Fruit fly (Drosophila melanogaster) whole organism, embryonic: ENCODE data around the gene CG17105.

Experiments used
- Bdp1 ChIP-seq: fragments of 200-800 bp; sonication (Bioruptor generic); optimal IDR thresholded peaks from 3 replicates; lab custom pipeline; 2016; ENCODE audit warnings: missing biosample characterization, missing genetic modification characterization
- C15 ChIP-seq: fragments of 200-800 bp; sonication (Bioruptor generic); IDR thresholded peaks from 3 replicates; pipeline ENCODE4 v1.3.6; 2022; ENCODE audit warnings: missing biosample characterization, missing genetic modification characterization
- CG10543 ChIP-seq: fragments of 200-800 bp; sonication (Bioruptor generic); optimal IDR thresholded peaks from 3 replicates; lab custom pipeline; 2017; ENCODE audit warnings: missing biosample characterization, mild to moderate bottlenecking, missing genetic modification characterization, moderate library complexity
- CG11696 ChIP-seq: fragments of 200-800 bp; sonication (Bioruptor generic); IDR thresholded peaks from 2 replicates; pipeline ENCODE4 v1.3.6; 2022; ENCODE audit warnings: missing biosample characterization, missing genetic modification characterization
- CG14014 ChIP-seq: fragments of 200-800 bp; sonication (Bioruptor generic); IDR thresholded peaks from 2 replicates; pipeline ENCODE4 v1.3.6; 2022; ENCODE audit warnings: missing biosample characterization, missing genetic modification characterization
- CG14667 ChIP-seq: fragments of 200-800 bp; sonication (Bioruptor generic); IDR thresholded peaks from 2 replicates; pipeline ENCODE4 v1.3.6; 2022; ENCODE audit warnings: missing biosample characterization, missing genetic modification characterization
- CG15011 ChIP-seq: fragments of 200-800 bp; sonication (Bioruptor generic); optimal IDR thresholded peaks from 3 replicates; lab custom pipeline; 2018; ENCODE audit warnings: missing biosample characterization, mild to moderate bottlenecking, missing genetic modification characterization
- CG17802 ChIP-seq: fragments of 200-800 bp; sonication (Bioruptor generic); optimal IDR thresholded peaks from 2 replicates; lab custom pipeline; 2018; ENCODE audit warnings: missing biosample characterization, mild to moderate bottlenecking, missing genetic modification characterization, moderate library complexity
- CG18476 ChIP-seq: fragments of 200-800 bp; sonication (Bioruptor generic); optimal IDR thresholded peaks from 2 replicates; lab custom pipeline; 2016; ENCODE audit warnings: missing biosample characterization, mild to moderate bottlenecking, missing genetic modification characterization
- CG30431 ChIP-seq: fragments of 200-800 bp; sonication (Bioruptor generic); optimal IDR thresholded peaks from 2 replicates; lab custom pipeline; 2017; ENCODE audit warnings: missing biosample characterization, missing genetic modification characterization
- CG31388 ChIP-seq: fragments of 200-800 bp; sonication (Bioruptor generic); optimal IDR thresholded peaks from 2 replicates; lab custom pipeline; 2016; ENCODE audit warnings: missing biosample characterization, missing genetic modification characterization
- CG3163 ChIP-seq: fragments of 200-800 bp; sonication (Bioruptor generic); optimal IDR thresholded peaks from 3 replicates; lab custom pipeline; 2016; ENCODE audit warnings: missing biosample characterization, missing genetic modification characterization
- CG3281 ChIP-seq: fragments of 200-800 bp; sonication (Bioruptor generic); optimal IDR thresholded peaks from 3 replicates; lab custom pipeline; 2017; ENCODE audit warnings: missing biosample characterization, mild to moderate bottlenecking, missing genetic modification characterization
- CG34422 ChIP-seq: fragments of 200-800 bp; sonication (Bioruptor generic); IDR thresholded peaks from 3 replicates; pipeline ENCODE4 v1.3.6; 2022; ENCODE audit warnings: missing biosample characterization, missing genetic modification characterization
- CG4360 ChIP-seq: fragments of 200-800 bp; sonication (Bioruptor generic); IDR thresholded peaks from 2 replicates; pipeline ENCODE4 v1.3.6; 2022; ENCODE audit warnings: missing biosample characterization, missing genetic modification characterization
- CG4854 ChIP-seq: fragments of 200-800 bp; sonication (Bioruptor generic); optimal IDR thresholded peaks from 2 replicates; lab custom pipeline; 2016; ENCODE audit warnings: missing biosample characterization, missing genetic modification characterization, inconsistent platforms
- CG6765 ChIP-seq: fragments of 200-800 bp; sonication (Bioruptor generic); optimal IDR thresholded peaks from 3 replicates; lab custom pipeline; 2017; ENCODE audit warnings: missing biosample characterization, mild to moderate bottlenecking, missing genetic modification characterization
- CG9817 ChIP-seq: fragments of 200-800 bp; sonication (Bioruptor generic); optimal IDR thresholded peaks from 2 replicates; lab custom pipeline; 2018; ENCODE audit warnings: missing biosample characterization, mild to moderate bottlenecking, missing genetic modification characterization, moderate library complexity
- E2f2 ChIP-seq: fragments of 200-800 bp; sonication (Bioruptor generic); IDR thresholded peaks from 2 replicates; pipeline ENCODE4 v1.3.6; 2022; ENCODE audit warnings: missing biosample characterization, missing genetic modification characterization
- HLHmδ ChIP-seq: fragments of 200-800 bp; sonication (Bioruptor generic); optimal IDR thresholded peaks from 2 replicates; lab custom pipeline; 2018; ENCODE audit warnings: missing biosample characterization, mild to moderate bottlenecking, missing genetic modification characterization, moderate library complexity
- Lim3 ChIP-seq: fragments of 200-800 bp; sonication (Bioruptor generic); IDR thresholded peaks from 2 replicates; pipeline ENCODE4 v1.3.6; 2022; ENCODE audit warnings: missing biosample characterization, missing genetic modification characterization
- NC2β ChIP-seq: fragments of 200-800 bp; sonication (Bioruptor generic); optimal IDR thresholded peaks from 2 replicates; lab custom pipeline; 2016; ENCODE audit warnings: missing biosample characterization, missing genetic modification characterization
- NK7.1 ChIP-seq: fragments of 200-800 bp; sonication (Bioruptor generic); optimal IDR thresholded peaks from 3 replicates; lab custom pipeline; 2016; ENCODE audit warnings: missing biosample characterization, missing genetic modification characterization
- Ptx1 ChIP-seq: fragments of 200-800 bp; sonication (Bioruptor generic); IDR thresholded peaks from 2 replicates; pipeline ENCODE4 v1.3.6; 2022; ENCODE audit warnings: missing biosample characterization, missing genetic modification characterization
- Ravus ChIP-seq: fragments of 200-800 bp; sonication (Bioruptor generic); IDR thresholded peaks from 2 replicates; pipeline ENCODE4 v1.3.6; 2022; ENCODE audit warnings: missing biosample characterization, missing genetic modification characterization
- Sox100B ChIP-seq: fragments of 200-800 bp; sonication (Bioruptor generic); optimal IDR thresholded peaks from 3 replicates; lab custom pipeline; 2018; ENCODE audit warnings: missing biosample characterization, mild to moderate bottlenecking, missing genetic modification characterization
- al ChIP-seq: fragments of 200-800 bp; sonication (Bioruptor generic); IDR thresholded peaks from 2 replicates; pipeline ENCODE4 v1.3.6; 2022; ENCODE audit warnings: missing biosample characterization, missing genetic modification characterization
- btn ChIP-seq: fragments of 200-800 bp; sonication (Bioruptor generic); optimal IDR thresholded peaks from 2 replicates; lab custom pipeline; 2016; ENCODE audit warnings: missing biosample characterization, missing genetic modification characterization
- chinmo ChIP-seq: fragments of 200-800 bp; sonication (Bioruptor generic); IDR thresholded peaks from 4 replicates; pipeline ENCODE4 v1.3.6; 2022; ENCODE audit warnings: missing biosample characterization, missing genetic modification characterization; ENCODE audit not compliant: partially characterized antibody
- disco-r ChIP-seq: fragments of 200-800 bp; sonication (Bioruptor generic); optimal IDR thresholded peaks from 2 replicates; lab custom pipeline; 2016; ENCODE audit warnings: missing biosample characterization, missing genetic modification characterization
- emc ChIP-seq: fragments of 200-800 bp; sonication (Bioruptor generic); optimal IDR thresholded peaks from 2 replicates; lab custom pipeline; 2016; ENCODE audit warnings: missing biosample characterization, missing genetic modification characterization
- en ChIP-seq: fragments of 200-800 bp; sonication (Bioruptor generic); optimal IDR thresholded peaks from 2 replicates; lab custom pipeline; 2016; ENCODE audit warnings: missing biosample characterization, missing genetic modification characterization
- ewg ChIP-seq: fragments of 200-800 bp; sonication (Bioruptor generic); optimal IDR thresholded peaks from 3 replicates; lab custom pipeline; 2017; ENCODE audit warnings: mild to moderate bottlenecking, missing biosample characterization, missing genetic modification reagents, missing genetic modification characterization
- grau ChIP-seq: fragments of 200-800 bp; optimal IDR thresholded peaks from 3 replicates; lab custom pipeline; 2019; ENCODE audit warnings: missing biosample characterization, mild to moderate bottlenecking, missing genetic modification characterization, moderate library complexity
- hbn ChIP-seq: fragments of 200-800 bp; sonication (Bioruptor generic); IDR thresholded peaks from 2 replicates; pipeline ENCODE4 v1.3.6; 2022; ENCODE audit warnings: missing biosample characterization, missing genetic modification characterization; ENCODE audit not compliant: partially characterized antibody
- hkb ChIP-seq, 2 experiments: fragments of 200-800 bp in 1 of 2; fragments of >200 bp in 1 of 2; sonication (Bioruptor generic) in 1 of 2; IDR thresholded peaks in 1 of 2; optimal IDR thresholded peaks in 1 of 2; 2 replicates each; pipeline versions ENCODE4 v1.3.6 to Lab custom; 2017 to 2022; ENCODE audit warnings: missing biosample characterization in 1 of 2, missing genetic modification characterization in 1 of 2
- ind ChIP-seq: fragments of 200-800 bp; sonication (Bioruptor generic); optimal IDR thresholded peaks from 3 replicates; lab custom pipeline; 2016; ENCODE audit warnings: missing biosample characterization, missing genetic modification characterization
- klu ChIP-seq: fragments of 200-800 bp; sonication (Bioruptor generic); IDR thresholded peaks from 2 replicates; pipeline ENCODE4 v1.3.6; 2022; ENCODE audit warnings: missing biosample characterization, missing genetic modification characterization
- knrl ChIP-seq: fragments of 200-800 bp; sonication (Bioruptor generic); IDR thresholded peaks from 3 replicates; pipeline ENCODE4 v1.3.6; 2022; ENCODE audit warnings: missing biosample characterization, missing genetic modification characterization; ENCODE audit not compliant: partially characterized antibody
- mld ChIP-seq: fragments of 200-800 bp; sonication (Bioruptor generic); IDR thresholded peaks from 3 replicates; pipeline ENCODE4 v1.3.6; 2022; ENCODE audit warnings: missing biosample characterization, missing genetic modification characterization; ENCODE audit not compliant: partially characterized antibody
- ranshi ChIP-seq: fragments of 200-800 bp; sonication (Bioruptor generic); IDR thresholded peaks from 2 replicates; pipeline ENCODE4 v1.3.6; 2022; ENCODE audit warnings: missing biosample characterization, missing genetic modification characterization
- sc ChIP-seq, 3 experiments: fragments of >200 bp in 2 of 3; fragments of 200-800 bp in 1 of 3; sonication (Bioruptor generic) in 1 of 3; optimal IDR thresholded peaks; 2 replicates in 2 of 3; 3 replicates in 1 of 3; lab custom pipeline; 2017; ENCODE audit warnings: mild to moderate bottlenecking in 1 of 3, missing biosample characterization in 1 of 3, missing genetic modification characterization in 1 of 3, missing genetic modification reagents in 1 of 3
- sima ChIP-seq: fragments of 200-800 bp; sonication (Bioruptor generic); optimal IDR thresholded peaks from 2 replicates; lab custom pipeline; 2016; ENCODE audit warnings: missing biosample characterization, missing genetic modification characterization
- stwl ChIP-seq: fragments of 200-800 bp; sonication (Bioruptor generic); optimal IDR thresholded peaks from 3 replicates; lab custom pipeline; 2018; ENCODE audit warnings: missing biosample characterization, mild to moderate bottlenecking, missing genetic modification characterization, moderate library complexity
- tll ChIP-seq, 2 experiments: fragments of 200-800 bp in 1 of 2; fragments of >200 bp in 1 of 2; sonication (Bioruptor generic) in 1 of 2; optimal IDR thresholded peaks; 2 replicates each; lab custom pipeline; 2017 to 2019; ENCODE audit warnings: missing biosample characterization in 2 of 2, missing genetic modification characterization in 2 of 2, mild to moderate bottlenecking in 1 of 2, moderate library complexity in 1 of 2
- toy ChIP-seq: fragments of 200-800 bp; sonication (Bioruptor generic); IDR thresholded peaks from 2 replicates; pipeline ENCODE4 v1.3.6; 2022; ENCODE audit warnings: missing biosample characterization, missing genetic modification characterization
- usp ChIP-seq: fragments of >200 bp; optimal IDR thresholded peaks from 2 replicates; lab custom pipeline; 2017; ENCODE audit warnings: missing biosample characterization, missing genetic modification characterization
- zen2 ChIP-seq: fragments of 200-800 bp; sonication (Bioruptor generic); IDR thresholded peaks from 3 replicates; pipeline ENCODE4 v1.3.6; 2022; ENCODE audit warnings: missing biosample characterization, missing genetic modification characterization; ENCODE audit not compliant: partially characterized antibody

CG17105 gene

dm6 chr2L:10661490-10662240 is 19.2 kb upstream of the CG17105 start, which contains the start of gene CG31871 (continued):
- TF ChIP-seq CG4360 (GFP tag; lab: Robert Waterston, UW) (no peak), CG17802 (tag; lab: Kevin White, UChicago) (no peak), ranshi (GFP tag; lab: Robert Waterston, UW) (peak; percentile 63), CG14014 (GFP tag; lab: Robert Waterston, UW) (peak; percentile 61), CG34422 (GFP tag; lab: Robert Waterston, UW) (peak; percentile 70; the same call in 2 of the 3 replicates), CG30431 (GFP tag; lab: Kevin White, UChicago) (no peak), Sox100B (GFP tag; lab: Kevin White, UChicago) (peak; percentile 84), emc (GFP tag; lab: Kevin White, UChicago) (no peak), btn (no peak), klu (peak; percentile 92), sima (no peak), disco-r (GFP tag; lab: Kevin White, UChicago) (no peak), knrl (GFP tag; lab: Robert Waterston, UW) (no peak), zen2 (no peak), hbn (GFP tag; lab: Robert Waterston, UW) (no peak), en (GFP tag; lab: Kevin White, UChicago) (no peak), mld (GFP tag; lab: Robert Waterston, UW) (no peak), CG14667 (GFP tag; lab: Robert Waterston, UW) (peak; percentile 33; the same call in 1 of the 2 replicates), CG6765 (GFP tag; lab: Kevin White, UChicago) (peak; percentile 14), ewg (GFP tag; lab: Kevin White, UChicago) (peak; percentile 48), HLHmδ (GFP tag; lab: Kevin White, UChicago) (peak; percentile 64), Ptx1 (GFP tag; lab: Robert Waterston, UW) (peak; percentile 75), CG3163 (GFP tag; lab: Kevin White, UChicago) (no peak), al (peak; percentile 66), Ravus (no peak), ind (peak; percentile 48), CG31388 (GFP tag; lab: Kevin White, UChicago) (no peak), E2f2 (GFP tag; lab: Robert Waterston, UW) (peak; percentile 39; the same call in 1 of the 2 replicates), usp (GFP tag; lab: Kevin White, UChicago) (no peak), Bdp1 (GFP tag; lab: Kevin White, UChicago) (no peak), chinmo (GFP tag; lab: Robert Waterston, UW) (no peak), Lim3 (GFP tag; lab: Robert Waterston, UW) (no peak), toy (GFP tag; lab: Robert Waterston, UW) (no peak), CG15011 (GFP tag; lab: Kevin White, UChicago) (peak; percentile 50), CG11696 (GFP tag; lab: Robert Waterston, UW) (no peak), CG3281 (GFP tag; lab: Kevin White, UChicago) (peak; percentile 56), tll (GFP tag; optimal IDR thresholded peaks at IDR 0.05; lab: Kevin White, UChicago) (no peak), sc (optimal IDR thresholded peaks at IDR 0.05; lab: Kevin White, UChicago) (no peak), sc (GFP tag; optimal IDR thresholded peaks at IDR 0.05; lab: Kevin White, UChicago) (peak; percentile 40), stwl (tag; lab: Kevin White, UChicago) (no peak), CG10543 (GFP tag; lab: Kevin White, UChicago) (peak; percentile 32), hkb (optimal IDR thresholded peaks at IDR 0.05; lab: Kevin White, UChicago) (no peak), hkb (GFP tag; IDR thresholded peaks at IDR 0.05; lab: Robert Waterston, UW) (peak; percentile 71), CG4854 (GFP tag; lab: Kevin White, UChicago) (no peak), C15 (GFP tag; lab: Robert Waterston, UW) (no peak), NK7.1 (GFP tag; lab: Kevin White, UChicago) (no peak), grau (tag; lab: Kevin White, UChicago) (peak; percentile 83), NC2β (GFP tag; lab: Kevin White, UChicago) (no peak), CG9817 (tag; lab: Kevin White, UChicago) (peak; percentile 59), CG18476 (GFP tag; lab: Kevin White, UChicago) (no peak)
